Fruit fly (Drosophila melanogaster) whole organism, pupa: Measurements from ENCODE around the gene Cp15.

ENCODE experiments used
- CG10348 ChIP-seq: fragments of 200-800 bp; sonication (Bioruptor generic); IDR thresholded peaks from 2 replicates; pipeline ENCODE4 v1.3.6; 2022; ENCODE audit warnings: missing biosample characterization, missing genetic modification characterization
- CG12605 ChIP-seq: fragments of 200-800 bp; sonication (Bioruptor generic); IDR thresholded peaks from 2 replicates; pipeline ENCODE4 v1.3.6; 2022; ENCODE audit warnings: missing biosample characterization, missing genetic modification characterization
- CG13204 ChIP-seq: fragments of 200-800 bp; sonication (Bioruptor generic); optimal IDR thresholded peaks from 2 replicates; lab custom pipeline; 2018; ENCODE audit warnings: missing biosample characterization, mild to moderate bottlenecking, missing genetic modification characterization, moderate library complexity
- CG14655 ChIP-seq: fragments of 200-800 bp; sonication (Bioruptor generic); optimal IDR thresholded peaks from 3 replicates; lab custom pipeline; 2017; ENCODE audit warnings: mild to moderate bottlenecking, missing biosample characterization, missing genetic modification reagents, missing genetic modification characterization
- CG15710 ChIP-seq: fragments of 200-800 bp; sonication (Bioruptor generic); optimal IDR thresholded peaks from 2 replicates; lab custom pipeline; 2018; ENCODE audit warnings: missing biosample characterization, mild to moderate bottlenecking, missing genetic modification characterization, moderate library complexity
- CG17806 ChIP-seq: fragments of 200-800 bp; sonication (Bioruptor generic); optimal IDR thresholded peaks from 2 replicates; lab custom pipeline; 2018; ENCODE audit warnings: missing biosample characterization, mild to moderate bottlenecking, missing genetic modification characterization, moderate library complexity
- CG32121 ChIP-seq: fragments of 200-800 bp; sonication (Bioruptor generic); IDR thresholded peaks from 2 replicates; pipeline ENCODE4 v1.3.6; 2022; ENCODE audit warnings: missing biosample characterization, missing genetic modification characterization
- CG34367 ChIP-seq: fragments of 200-800 bp; sonication (Bioruptor generic); optimal IDR thresholded peaks from 2 replicates; lab custom pipeline; 2018; ENCODE audit warnings: missing biosample characterization, mild to moderate bottlenecking, missing genetic modification characterization
- CG4496 ChIP-seq: fragments of 200-800 bp; sonication (Bioruptor generic); IDR thresholded peaks from 3 replicates; pipeline ENCODE4 v1.3.6; 2022; ENCODE audit warnings: missing biosample characterization, missing genetic modification characterization
- CG8159 ChIP-seq: fragments of 200-800 bp; sonication (Bioruptor generic); optimal IDR thresholded peaks from 3 replicates; lab custom pipeline; 2018; ENCODE audit warnings: missing biosample characterization, mild to moderate bottlenecking, missing genetic modification characterization, moderate library complexity
- CG8301 ChIP-seq: fragments of 200-800 bp; sonication (Bioruptor generic); optimal IDR thresholded peaks from 2 replicates; lab custom pipeline; 2018; ENCODE audit warnings: missing biosample characterization, mild to moderate bottlenecking, missing genetic modification characterization
- CG9948 ChIP-seq: fragments of 200-800 bp; sonication (Bioruptor generic); optimal IDR thresholded peaks from 2 replicates; lab custom pipeline; 2018; ENCODE audit warnings: missing biosample characterization, mild to moderate bottlenecking, missing genetic modification characterization, moderate library complexity
- D1 ChIP-seq: fragments of 200-800 bp; sonication (Bioruptor generic); optimal IDR thresholded peaks from 2 replicates; lab custom pipeline; 2018; ENCODE audit warnings: missing biosample characterization, mild to moderate bottlenecking, missing genetic modification characterization, moderate library complexity
- EcR ChIP-seq: fragments of 200-800 bp; sonication (Bioruptor generic); optimal IDR thresholded peaks from 3 replicates; lab custom pipeline; 2019; ENCODE audit warnings: missing biosample characterization, missing genetic modification characterization, mild to moderate bottlenecking, moderate library complexity, missing genetic modification reagents
- Ets98B ChIP-seq: fragments of 200-800 bp; sonication (Bioruptor generic); IDR thresholded peaks from 2 replicates; pipeline ENCODE4 v1.3.6; 2022; ENCODE audit warnings: missing biosample characterization, missing genetic modification characterization
- Pif1A ChIP-seq: fragments of 200-800 bp; sonication (Bioruptor generic); optimal IDR thresholded peaks from 3 replicates; lab custom pipeline; 2016; ENCODE audit warnings: missing biosample characterization, missing genetic modification characterization
- Pif1B ChIP-seq: fragments of 200-800 bp; sonication (Bioruptor generic); optimal IDR thresholded peaks from 3 replicates; lab custom pipeline; 2016; ENCODE audit warnings: missing biosample characterization, missing genetic modification characterization
- Snoo ChIP-seq: fragments of 200-800 bp; sonication (Bioruptor generic); optimal IDR thresholded peaks from 3 replicates; lab custom pipeline; 2017; ENCODE audit warnings: missing biosample characterization, mild to moderate bottlenecking, missing genetic modification characterization, inconsistent platforms
- fd96Ca ChIP-seq: fragments of 200-800 bp; sonication (Bioruptor generic); IDR thresholded peaks from 3 replicates; pipeline ENCODE4 v1.3.6; 2022; ENCODE audit warnings: missing biosample characterization, missing genetic modification characterization
- gl ChIP-seq: fragments of 200-800 bp; sonication (Bioruptor generic); optimal IDR thresholded peaks from 2 replicates; lab custom pipeline; 2018; ENCODE audit warnings: missing biosample characterization, mild to moderate bottlenecking, missing genetic modification characterization
- rn ChIP-seq: fragments of 200-800 bp; sonication (Bioruptor generic); IDR thresholded peaks from 2 replicates; pipeline ENCODE4 v1.3.6; 2022; ENCODE audit warnings: missing biosample characterization, missing genetic modification characterization

Gene Cp15

DNA sequence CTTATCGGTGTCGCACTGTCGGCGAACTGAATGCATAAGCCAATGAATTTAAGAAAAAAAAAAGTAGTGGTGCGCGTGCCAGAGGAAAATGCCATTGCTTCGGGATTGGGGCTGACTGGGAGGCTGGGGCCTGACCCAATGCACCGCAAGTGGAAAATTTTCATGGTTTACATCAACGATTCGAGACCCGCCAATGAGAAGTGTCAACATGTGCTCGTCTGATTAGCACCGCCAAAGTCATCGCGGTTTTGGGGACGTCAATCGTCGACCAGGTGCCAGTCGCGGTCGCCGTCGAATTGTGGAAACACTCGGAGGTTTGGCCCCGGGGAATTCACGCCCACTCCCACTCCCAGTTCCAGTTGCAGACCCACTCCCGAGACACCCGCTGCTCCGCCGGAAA, 44.5 kb upstream of the Cp15 start:
- TF ChIP-seq CG9948 (tag; lab: Kevin White, UChicago) (no peak), CG8301 (tag; lab: Kevin White, UChicago) (no peak), Pif1A (GFP tag; lab: Kevin White, UChicago) (no peak), CG17806 (tag; lab: Kevin White, UChicago) (no peak), fd96Ca (GFP tag; lab: Robert Waterston, UW) (0 out of 3 replicates have a peak, but pooled peaks have one; percentile 37), gl (tag; lab: Kevin White, UChicago) (no peak)

DNA sequence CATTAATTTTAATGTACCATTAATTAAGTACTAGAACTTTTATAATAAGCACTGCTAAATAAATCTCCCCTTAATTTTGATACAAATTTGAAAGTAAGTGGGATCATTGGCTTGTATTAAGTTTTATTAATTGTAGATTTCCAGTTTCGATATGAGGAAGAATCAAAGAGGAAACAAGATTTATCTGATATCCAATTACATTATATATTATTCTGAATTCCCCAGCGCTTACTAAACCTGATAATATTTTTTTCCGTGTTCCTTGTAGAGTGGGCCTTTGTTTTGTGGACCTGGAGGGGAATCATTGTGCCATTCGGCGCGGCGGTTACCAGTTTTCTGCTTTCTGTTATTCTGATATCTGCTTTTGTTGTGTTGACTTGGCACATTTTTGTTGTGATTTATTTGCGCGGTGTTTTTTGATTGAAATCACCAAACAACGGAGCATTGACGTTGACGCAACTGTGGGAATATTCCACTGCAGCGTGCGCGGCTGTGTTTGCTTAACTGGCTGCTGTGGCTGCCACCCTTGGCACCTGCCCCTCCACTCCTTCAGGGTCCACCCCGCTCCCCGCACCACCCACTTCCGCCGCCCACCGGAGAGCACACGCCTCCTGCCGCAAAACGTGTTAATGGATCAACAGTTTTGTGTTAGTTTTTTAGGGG, 43.7 kb upstream of the Cp15 start:
- TF ChIP-seq CG12605 (GFP tag; lab: Robert Waterston, UW) (no peak), CG13204 (GFP tag; lab: Kevin White, UChicago) (no peak), Pif1A (GFP tag; lab: Kevin White, UChicago) (peak; percentile 11), D1 (no peak), Ets98B (GFP tag; lab: Robert Waterston, UW) (no peak), CG15710 (tag; lab: Kevin White, UChicago) (peak; percentile 25), CG8159 (tag; lab: Kevin White, UChicago) (peak; percentile 42), CG34367 (tag; lab: Kevin White, UChicago) (no peak), CG17806 (tag; lab: Kevin White, UChicago) (no peak), CG10348 (GFP tag; lab: Robert Waterston, UW) (no peak), Snoo (no peak), CG8301 (tag; lab: Kevin White, UChicago) (no peak), rn (GFP tag; lab: Robert Waterston, UW) (no peak), EcR (peak; percentile 38), CG4496 (GFP tag; lab: Robert Waterston, UW) (0 out of 3 replicates have a peak, but pooled peaks have one; percentile 24), gl (tag; lab: Kevin White, UChicago) (no peak), CG14655 (GFP tag; lab: Kevin White, UChicago) (no peak), fd96Ca (GFP tag; lab: Robert Waterston, UW) (no peak)

DNA sequence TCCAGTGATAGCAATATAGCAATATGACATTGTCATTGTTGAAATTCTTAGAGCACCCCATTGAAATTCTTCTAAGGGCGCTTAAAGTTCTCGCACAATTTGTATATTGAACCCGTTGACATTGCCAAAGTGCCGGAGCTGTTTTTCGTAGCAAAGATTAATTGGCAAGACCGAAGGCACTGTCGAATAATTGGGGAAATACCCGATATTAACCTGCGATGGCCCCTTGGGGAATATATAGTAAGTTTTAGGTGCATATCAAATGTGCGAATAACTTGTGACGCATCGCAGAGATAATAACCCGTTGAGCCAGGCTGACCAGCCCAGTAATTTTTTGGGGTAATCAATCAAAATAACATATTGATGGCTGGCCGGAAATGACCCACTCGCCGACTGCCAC, 41.6 kb upstream of the Cp15 start:
- TF ChIP-seq CG34367 (tag; lab: Kevin White, UChicago), result no peak
- no peak for TF ChIP-seq CG9948 (tag; lab: Kevin White, UChicago)
- no peak for TF ChIP-seq D1
- no peak for TF ChIP-seq Snoo
- TF ChIP-seq gl (tag; lab: Kevin White, UChicago), result no peak
- no peak for TF ChIP-seq Pif1B (GFP tag; lab: Kevin White, UChicago)
- no peak for TF ChIP-seq Ets98B (GFP tag; lab: Robert Waterston, UW)
- TF ChIP-seq CG10348 (GFP tag; lab: Robert Waterston, UW), result no peak
- no peak for TF ChIP-seq CG14655 (GFP tag; lab: Kevin White, UChicago)
- no peak for TF ChIP-seq CG8159 (tag; lab: Kevin White, UChicago)
- TF ChIP-seq fd96Ca (GFP tag; lab: Robert Waterston, UW), result no peak
- no peak for TF ChIP-seq EcR
- no peak for TF ChIP-seq CG17806 (tag; lab: Kevin White, UChicago)
- no peak for TF ChIP-seq CG8301 (tag; lab: Kevin White, UChicago)
- no peak for TF ChIP-seq CG15710 (tag; lab: Kevin White, UChicago)
- TF ChIP-seq CG12605 (GFP tag; lab: Robert Waterston, UW), result no peak
- TF ChIP-seq Pif1A (GFP tag; lab: Kevin White, UChicago), result no peak

DNA sequence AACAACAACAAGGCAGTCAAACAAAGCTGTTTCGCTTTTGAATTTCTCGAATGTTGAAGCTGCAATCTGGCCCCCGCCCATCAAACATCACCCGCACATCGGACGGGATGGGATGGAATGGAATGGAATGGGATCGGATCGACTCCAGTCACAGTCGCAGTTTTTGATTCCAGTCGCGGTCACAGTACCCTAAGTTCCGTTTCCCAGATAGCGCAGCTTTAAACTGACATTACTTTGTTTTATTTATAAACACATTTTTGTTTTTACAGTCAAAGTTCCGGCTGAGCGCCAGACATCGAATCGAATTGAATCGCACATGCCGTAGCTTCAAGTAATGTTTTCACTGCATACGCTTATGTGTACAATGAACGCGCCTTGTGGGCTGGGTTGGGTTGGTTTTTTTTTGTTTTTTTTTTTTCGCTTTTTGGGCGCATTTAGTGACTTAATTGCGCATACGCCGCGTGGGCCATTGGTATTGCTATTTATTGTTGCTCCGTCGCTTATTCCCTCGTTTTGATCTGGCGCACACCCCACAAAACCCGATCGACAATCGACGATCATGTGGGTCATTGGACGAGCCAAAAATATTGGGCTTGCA, 39.5 kb upstream of the Cp15 start:
- peak; percentile 44 for TF ChIP-seq EcR
- TF ChIP-seq fd96Ca (GFP tag; lab: Robert Waterston, UW), result no peak

DNA sequence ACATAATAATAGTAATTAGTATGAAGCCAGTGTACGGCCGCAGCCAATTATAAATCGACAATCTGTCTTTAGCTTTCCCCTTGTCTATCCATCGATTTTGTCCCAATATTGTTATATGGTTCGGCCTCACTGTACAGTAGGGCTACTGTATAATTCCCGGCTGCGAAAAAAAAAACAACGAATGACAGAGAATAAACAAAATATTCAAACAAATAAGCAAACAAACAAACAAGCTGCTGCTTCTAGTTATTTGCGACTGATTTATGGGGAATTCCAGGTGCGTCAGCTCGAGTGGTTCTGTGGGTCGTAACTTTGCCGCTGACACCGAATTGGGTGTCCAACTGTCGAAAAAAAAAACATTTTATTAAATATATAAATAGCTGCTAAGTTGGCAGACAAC, 38.6 kb upstream of the Cp15 start:
- TF ChIP-seq CG34367 (tag; lab: Kevin White, UChicago) (no peak), CG8159 (tag; lab: Kevin White, UChicago) (no peak), Pif1A (GFP tag; lab: Kevin White, UChicago) (no peak), D1 (no peak), Snoo (no peak)

DNA sequence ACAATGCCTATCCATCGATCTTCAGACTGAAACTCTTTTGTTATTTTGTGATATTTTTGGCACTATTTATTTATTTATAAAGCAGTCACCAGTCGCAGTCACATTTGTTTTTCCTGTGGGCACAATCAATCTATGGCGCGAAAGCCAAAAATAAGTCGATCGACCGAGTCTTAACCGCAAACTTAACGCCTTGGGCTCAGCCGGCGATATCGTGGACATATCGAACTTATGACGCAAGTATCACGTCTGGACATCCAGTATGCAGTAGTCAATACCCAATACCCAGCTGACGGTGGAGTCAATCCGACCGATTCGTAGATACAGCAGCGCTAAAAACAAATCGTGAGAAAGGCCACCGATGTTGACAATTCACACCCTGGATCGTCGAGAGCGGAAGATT, 37.7 kb upstream of the Cp15 start:
- no peak for TF ChIP-seq CG17806 (tag; lab: Kevin White, UChicago)
- TF ChIP-seq CG8301 (tag; lab: Kevin White, UChicago), result no peak
- TF ChIP-seq CG32121 (GFP tag; lab: Robert Waterston, UW), result no peak
- TF ChIP-seq CG12605 (GFP tag; lab: Robert Waterston, UW), result no peak
- no peak for TF ChIP-seq CG8159 (tag; lab: Kevin White, UChicago)
- no peak for TF ChIP-seq CG10348 (GFP tag; lab: Robert Waterston, UW)
- TF ChIP-seq CG14655 (GFP tag; lab: Kevin White, UChicago), result no peak
- TF ChIP-seq CG9948 (tag; lab: Kevin White, UChicago), result no peak
- no peak for TF ChIP-seq fd96Ca (GFP tag; lab: Robert Waterston, UW)
- no peak for TF ChIP-seq rn (GFP tag; lab: Robert Waterston, UW)
- no peak for TF ChIP-seq D1
